Worm (Caenorhabditis elegans) whole organism, early embryonic: ENCODE results near the gene Y116F11A.6.

ENCODE experiments used
- B0310.2 ChIP-seq: sonication (generic microtip); optimal IDR thresholded peaks from 2 replicates; lab custom pipeline; 2016; ENCODE audit warnings: mild to moderate bottlenecking, missing genetic modification characterization, missing compliant biosample characterization
- F13C5.2 ChIP-seq: sonication (generic microtip); optimal IDR thresholded peaks from 2 replicates; lab custom pipeline; 2017; ENCODE audit warnings: mild to moderate bottlenecking, missing genetic modification characterization, inconsistent platforms, missing compliant biosample characterization
- ama-1 ChIP-seq: fragments of 150-350 bp; optimal IDR thresholded peaks from 2 replicates; lab custom pipeline; 2014
- ceh-36 ChIP-seq: sonication (generic microtip); optimal IDR thresholded peaks from 2 replicates; lab custom pipeline; 2016; ENCODE audit warnings: missing genetic modification characterization, inconsistent platforms, missing compliant biosample characterization
- flt-1 ChIP-seq: fragments of 200-800 bp; sonication (Bioruptor generic); IDR thresholded peaks from 2 replicates; pipeline ENCODE4 v1.3.6; 2022; ENCODE audit warnings: missing genetic modification characterization, missing compliant biosample characterization
- hmbx-1 ChIP-seq: sonication (generic microtip); optimal IDR thresholded peaks from 2 replicates; lab custom pipeline; 2016; ENCODE audit warnings: mild to moderate bottlenecking, missing genetic modification characterization, missing compliant biosample characterization
- pes-1 ChIP-seq: fragments of 200-800 bp; sonication (Bioruptor generic); IDR thresholded peaks from 2 replicates; pipeline ENCODE4 v1.3.6; 2022; ENCODE audit warnings: missing genetic modification reagents, missing genetic modification characterization, missing compliant biosample characterization

ce11 chrV:19719253-19719652, at the start of gene Y116F11A.6:
- TF ChIP-seq flt-1 (GFP tag; lab: Robert Waterston, UW) (no peak), F13C5.2 (tag; lab: Kevin White, UChicago) (no peak), ama-1 (lab: Kevin White, UChicago) (no peak), hmbx-1 (tag; lab: Kevin White, UChicago) (no peak), pes-1 (GFP tag; lab: Robert Waterston, UW) (no peak), B0310.2 (tag; lab: Kevin White, UChicago) (no peak), ceh-36 (tag; lab: Kevin White, UChicago) (no peak)
